Worm (Caenorhabditis elegans) whole organism, late embryonic: ENCODE data around the gene mecr-1.

Experiments used
- C38D4.7 ChIP-seq: fragments of 200-800 bp; sonication (Bioruptor generic); optimal IDR thresholded peaks from 2 replicates; lab custom pipeline; 2018; ENCODE audit warnings: mild to moderate bottlenecking, missing genetic modification characterization, moderate library complexity, missing compliant biosample characterization
- F13H6.1 ChIP-seq: sonication (generic microtip); optimal IDR thresholded peaks from 2 replicates; lab custom pipeline; 2016; ENCODE audit warnings: missing genetic modification characterization, missing compliant biosample characterization
- K02D7.2 ChIP-seq: sonication (generic microtip); optimal IDR thresholded peaks from 2 replicates; lab custom pipeline; 2017; ENCODE audit warnings: mild to moderate bottlenecking, missing genetic modification characterization, missing compliant biosample characterization
- Y22D7AL.16 ChIP-seq: sonication (generic microtip); optimal IDR thresholded peaks from 2 replicates; lab custom pipeline; 2016; ENCODE audit warnings: missing genetic modification characterization, missing compliant biosample characterization
- ahr-1 ChIP-seq: sonication (generic microtip); optimal IDR thresholded peaks from 2 replicates; lab custom pipeline; 2016; ENCODE audit warnings: missing genetic modification characterization, missing compliant biosample characterization
- ceh-18 ChIP-seq: sonication (generic microtip); optimal IDR thresholded peaks from 2 replicates; lab custom pipeline; 2016; ENCODE audit warnings: missing genetic modification characterization, missing compliant biosample characterization
- ceh-19 ChIP-seq: fragments of 200-800 bp; sonication (Bioruptor generic); optimal IDR thresholded peaks from 2 replicates; lab custom pipeline; 2018; ENCODE audit warnings: mild to moderate bottlenecking, missing genetic modification characterization, missing compliant biosample characterization
- ceh-2 ChIP-seq: sonication (generic microtip); optimal IDR thresholded peaks from 2 replicates; lab custom pipeline; 2016; ENCODE audit warnings: missing genotype, missing genetic modification characterization, missing compliant biosample characterization
- ceh-22 ChIP-seq: sonication (generic microtip); optimal IDR thresholded peaks from 2 replicates; lab custom pipeline; 2017; ENCODE audit warnings: missing biosample characterization, missing genetic modification characterization
- ceh-24 ChIP-seq: sonication (generic microtip); optimal IDR thresholded peaks from 2 replicates; lab custom pipeline; 2016; ENCODE audit warnings: mild to moderate bottlenecking, missing genetic modification characterization, missing compliant biosample characterization
- ceh-30 ChIP-seq: fragments of 150-350 bp; optimal IDR thresholded peaks from 2 replicates; lab custom pipeline; 2014; ENCODE audit warnings: missing biosample characterization, missing genetic modification characterization
- ceh-45 ChIP-seq: fragments of 200-800 bp; sonication (Bioruptor generic); IDR thresholded peaks from 2 replicates; pipeline ENCODE4 v1.3.6; 2022; ENCODE audit warnings: missing genetic modification reagents, missing genetic modification characterization, missing compliant biosample characterization
- ceh-48 ChIP-seq: sonication (generic microtip); optimal IDR thresholded peaks from 2 replicates; lab custom pipeline; 2016; ENCODE audit warnings: missing genetic modification characterization, inconsistent platforms, missing compliant biosample characterization
- ceh-6 ChIP-seq: fragments of 200-800 bp; sonication (Bioruptor generic); optimal IDR thresholded peaks from 2 replicates; lab custom pipeline; 2018; ENCODE audit warnings: mild to moderate bottlenecking, missing genetic modification characterization, missing compliant biosample characterization
- ceh-9 ChIP-seq: sonication (generic microtip); optimal IDR thresholded peaks from 2 replicates; lab custom pipeline; 2016; ENCODE audit warnings: mild to moderate bottlenecking, missing genetic modification characterization, inconsistent platforms, missing compliant biosample characterization
- che-1 ChIP-seq: sonication (generic microtip); optimal IDR thresholded peaks from 2 replicates; lab custom pipeline; 2016; ENCODE audit warnings: mild to moderate bottlenecking, missing genetic modification characterization, missing compliant biosample characterization
- dve-1 ChIP-seq: sonication (generic microtip); optimal IDR thresholded peaks from 2 replicates; lab custom pipeline; 2017; ENCODE audit warnings: antibody characterized with exemption, mild to moderate bottlenecking, missing genetic modification characterization, missing compliant biosample characterization
- ets-4 ChIP-seq: sonication (generic microtip); optimal IDR thresholded peaks from 2 replicates; lab custom pipeline; 2016; ENCODE audit warnings: missing genetic modification characterization, missing compliant biosample characterization
- fkh-10 ChIP-seq: fragments of 150-350 bp; optimal IDR thresholded peaks from 2 replicates; lab custom pipeline; 2014; ENCODE audit warnings: missing biosample characterization, missing genetic modification reagents, missing genetic modification characterization
- hlh-30 ChIP-seq: sonication (generic microtip); optimal IDR thresholded peaks from 2 replicates; lab custom pipeline; 2017; ENCODE audit warnings: antibody characterized with exemption, missing genetic modification characterization, missing compliant biosample characterization; ENCODE audit not compliant: insufficient read depth
- hlh-8 ChIP-seq: sonication (generic microtip); optimal IDR thresholded peaks from 2 replicates; lab custom pipeline; 2016; ENCODE audit warnings: missing genotype, missing genetic modification characterization, missing compliant biosample characterization
- lin-11 ChIP-seq: fragments of 200-800 bp; sonication (Bioruptor generic); optimal IDR thresholded peaks from 2 replicates; lab custom pipeline; 2018; ENCODE audit warnings: mild to moderate bottlenecking, missing genetic modification characterization, missing compliant biosample characterization
- madf-2 ChIP-seq: sonication (generic microtip); optimal IDR thresholded peaks from 2 replicates; lab custom pipeline; 2017; ENCODE audit warnings: missing genetic modification characterization, missing compliant biosample characterization
- mec-3 ChIP-seq: sonication (generic microtip); optimal IDR thresholded peaks from 2 replicates; lab custom pipeline; 2016; ENCODE audit warnings: borderline replicate concordance, missing genetic modification characterization, missing compliant biosample characterization
- nhr-11 ChIP-seq: fragments of 150-350 bp; optimal IDR thresholded peaks from 2 replicates; lab custom pipeline; 2014; ENCODE audit warnings: missing biosample characterization, missing genetic modification characterization
- nhr-232 ChIP-seq: sonication (generic microtip); optimal IDR thresholded peaks from 2 replicates; lab custom pipeline; 2016; ENCODE audit warnings: missing genetic modification characterization, missing compliant biosample characterization
- pha-2 ChIP-seq: sonication (generic microtip); optimal IDR thresholded peaks from 2 replicates; lab custom pipeline; 2017; ENCODE audit warnings: mild to moderate bottlenecking, missing genetic modification characterization, missing compliant biosample characterization
- pha-4 ChIP-seq: fragments of 150-350 bp; optimal IDR thresholded peaks from 2 replicates; lab custom pipeline; 2018; ENCODE audit warnings: missing biosample characterization, missing genetic modification reagents, missing genetic modification characterization
- pqm-1 ChIP-seq: sonication (generic microtip); optimal IDR thresholded peaks from 2 replicates; lab custom pipeline; 2016; ENCODE audit warnings: missing genetic modification characterization, missing compliant biosample characterization
- ref-2 ChIP-seq: sonication (generic microtip); optimal IDR thresholded peaks from 2 replicates; lab custom pipeline; 2016; ENCODE audit warnings: missing genetic modification characterization, missing compliant biosample characterization
- sdc-2 ChIP-seq: sonication (generic microtip); optimal IDR thresholded peaks from 2 replicates; lab custom pipeline; 2016; ENCODE audit warnings: missing genotype, missing genetic modification characterization, missing compliant biosample characterization
- syd-9 ChIP-seq: sonication (generic microtip); optimal IDR thresholded peaks from 2 replicates; lab custom pipeline; 2016; ENCODE audit warnings: mild to moderate bottlenecking, missing genetic modification characterization, moderate library complexity, missing compliant biosample characterization
- tbx-2 ChIP-seq: sonication (generic microtip); optimal IDR thresholded peaks from 2 replicates; lab custom pipeline; 2016; ENCODE audit warnings: missing genetic modification characterization, missing compliant biosample characterization
- tbx-7 ChIP-seq: sonication (generic microtip); optimal IDR thresholded peaks from 2 replicates; lab custom pipeline; 2016; ENCODE audit warnings: missing genotype, missing genetic modification characterization, missing compliant biosample characterization
- ttx-3 ChIP-seq: sonication (generic microtip); optimal IDR thresholded peaks from 2 replicates; lab custom pipeline; 2016; ENCODE audit warnings: missing genetic modification reagents, missing genetic modification characterization, missing compliant biosample characterization
- unc-3 ChIP-seq, 2 experiments: fragments of 200-800 bp in 1 of 2; sonication (Bioruptor generic) in 1 of 2; sonication (generic microtip) in 1 of 2; conservative IDR thresholded peaks in 1 of 2; optimal IDR thresholded peaks in 1 of 2; 2 replicates each; pipeline versions ENCODE4 v1.3.6 to Lab custom; 2016 to 2022; ENCODE audit warnings: missing compliant biosample characterization in 2 of 2, missing genetic modification characterization in 2 of 2, missing genetic modification reagents in 1 of 2

mecr-1 gene

ce11 chrII:13170696-13171095, 16.4 kb downstream of the mecr-1 start:
- TF ChIP-seq F13H6.1 (tag; lab: Kevin White, UChicago) = no peak
- no peak for TF ChIP-seq dve-1 (tag; lab: Kevin White, UChicago)
- no peak for TF ChIP-seq ceh-18 (tag; lab: Kevin White, UChicago)
- TF ChIP-seq ceh-45 (GFP tag; lab: Robert Waterston, UW) = 0 out of 2 replicates have a peak, but pooled peaks have one; percentile 27
- no peak for TF ChIP-seq mec-3

ce11 chrII:13167493-13167892, 19.6 kb downstream of the mecr-1 start:
- no peak for TF ChIP-seq tbx-7
- no peak for TF ChIP-seq pha-2 (tag; lab: Kevin White, UChicago)
- TF ChIP-seq unc-3 (GFP tag; conservative IDR thresholded peaks at IDR 0.05; lab: Robert Waterston, UW) = no peak
- no peak for TF ChIP-seq unc-3 (tag; optimal IDR thresholded peaks at IDR 0.05; lab: Kevin White, UChicago)
- no peak for TF ChIP-seq hlh-8 (tag; lab: Kevin White, UChicago)
- no peak for TF ChIP-seq ahr-1 (tag; lab: Kevin White, UChicago)
- TF ChIP-seq ceh-2 = no peak
- TF ChIP-seq tbx-2 (tag; lab: Kevin White, UChicago) = no peak
- no peak for TF ChIP-seq pqm-1 (tag; lab: Kevin White, UChicago)
- TF ChIP-seq ceh-48 (tag; lab: Kevin White, UChicago) = no peak
- TF ChIP-seq ceh-9 = no peak
- no peak for TF ChIP-seq sdc-2 (tag; lab: Kevin White, UChicago)
- no peak for TF ChIP-seq che-1
- TF ChIP-seq ets-4 (tag; lab: Kevin White, UChicago) = no peak

- TF ChIP-seq ceh-18 (tag; lab: Kevin White, UChicago) = no peak
- no peak for TF ChIP-seq pha-4 (tag; lab: Kevin White, UChicago)
- no peak for TF ChIP-seq ceh-22
- TF ChIP-seq ceh-6 (GFP tag; lab: Kevin White, UChicago) = no peak
- no peak for TF ChIP-seq tbx-2 (tag; lab: Kevin White, UChicago)
- no peak for TF ChIP-seq lin-11 (tag; lab: Kevin White, UChicago)
- no peak for TF ChIP-seq ceh-2
Observed at ce11 chrII:13165683-13166259, 21.3 kb downstream of the mecr-1 start, which contains the start of gene moe-3. TSS of gene moe-3 (minus strand) at chrII:13165733.

- TF ChIP-seq K02D7.2 (tag; lab: Kevin White, UChicago) (no peak), sdc-2 (tag; lab: Kevin White, UChicago) (no peak), C38D4.7 (GFP tag; lab: Kevin White, UChicago) (no peak), ceh-6 (GFP tag; lab: Kevin White, UChicago) (no peak), syd-9 (tag; lab: Kevin White, UChicago) (no peak), ets-4 (tag; lab: Kevin White, UChicago) (no peak), dve-1 (tag; lab: Kevin White, UChicago) (no peak), Y22D7AL.16 (tag; lab: Kevin White, UChicago) (no peak)
Observed at ce11 chrII:13164062-13164461, 23.1 kb downstream of the mecr-1 start.

ce11 chrII:13163009-13163408, 24.1 kb downstream of the mecr-1 start:
- no peak for TF ChIP-seq ttx-3 (tag; lab: Kevin White, UChicago)
- no peak for TF ChIP-seq fkh-10
- no peak for TF ChIP-seq unc-3 (GFP tag; conservative IDR thresholded peaks at IDR 0.05; lab: Robert Waterston, UW)
- TF ChIP-seq unc-3 (tag; optimal IDR thresholded peaks at IDR 0.05; lab: Kevin White, UChicago) = no peak
- no peak for TF ChIP-seq ref-2 (tag; lab: Kevin White, UChicago)
- TF ChIP-seq che-1 = no peak
- no peak for TF ChIP-seq ceh-24 (tag; lab: Kevin White, UChicago)
- TF ChIP-seq madf-2 (tag; lab: Kevin White, UChicago) = no peak
- TF ChIP-seq nhr-232 (tag; lab: Kevin White, UChicago) = no peak
- no peak for TF ChIP-seq ceh-19
- TF ChIP-seq hlh-30 (tag; lab: Kevin White, UChicago) = no peak
- no peak for TF ChIP-seq ceh-30
- no peak for TF ChIP-seq nhr-11 (tag; lab: Kevin White, UChicago)
- no peak for TF ChIP-seq ceh-22
